Fruit fly (Drosophila melanogaster) whole organism, embryonic: Measurements from ENCODE around the gene AstA-R1.

Source experiments
- Bgb ChIP-seq: fragments of 200-800 bp; sonication (Bioruptor generic); IDR thresholded peaks from 2 replicates; pipeline ENCODE4 v1.3.6; 2022; ENCODE audit warnings: missing biosample characterization, missing genetic modification characterization; ENCODE audit not compliant: partially characterized antibody
- CG10462 ChIP-seq: fragments of 200-800 bp; sonication (Bioruptor generic); optimal IDR thresholded peaks from 2 replicates; lab custom pipeline; 2016; ENCODE audit warnings: missing biosample characterization, missing genetic modification characterization
- CG12155 ChIP-seq: fragments of 200-800 bp; sonication (Bioruptor generic); optimal IDR thresholded peaks from 3 replicates; lab custom pipeline; 2016; ENCODE audit warnings: missing biosample characterization, missing genetic modification characterization
- CG12219 ChIP-seq: fragments of 200-800 bp; sonication (Bioruptor generic); optimal IDR thresholded peaks from 3 replicates; lab custom pipeline; 2018; ENCODE audit warnings: missing biosample characterization, mild to moderate bottlenecking, missing genetic modification characterization
- CG15073 ChIP-seq: fragments of 200-800 bp; sonication (Bioruptor generic); optimal IDR thresholded peaks from 2 replicates; lab custom pipeline; 2016; ENCODE audit warnings: missing biosample characterization, missing genetic modification characterization
- CG1602 ChIP-seq: fragments of 200-800 bp; sonication (Bioruptor generic); optimal IDR thresholded peaks from 3 replicates; lab custom pipeline; 2016; ENCODE audit warnings: missing biosample characterization, missing genetic modification characterization
- CG16813 ChIP-seq: fragments of 200-800 bp; sonication (Bioruptor generic); IDR thresholded peaks from 3 replicates; pipeline ENCODE4 v1.3.6; 2022; ENCODE audit warnings: missing biosample characterization, missing genetic modification characterization; ENCODE audit not compliant: partially characterized antibody
- CG17186 ChIP-seq: fragments of 200-800 bp; sonication (Bioruptor generic); optimal IDR thresholded peaks from 3 replicates; lab custom pipeline; 2017; ENCODE audit warnings: missing biosample characterization, missing genetic modification reagents, missing genetic modification characterization
- CG17802 ChIP-seq: fragments of 200-800 bp; sonication (Bioruptor generic); optimal IDR thresholded peaks from 2 replicates; lab custom pipeline; 2018; ENCODE audit warnings: missing biosample characterization, mild to moderate bottlenecking, missing genetic modification characterization, moderate library complexity
- CG18764 ChIP-seq: fragments of 200-800 bp; sonication (Bioruptor generic); optimal IDR thresholded peaks from 3 replicates; lab custom pipeline; 2016; ENCODE audit warnings: missing biosample characterization, missing genetic modification characterization
- CG30431 ChIP-seq: fragments of 200-800 bp; sonication (Bioruptor generic); optimal IDR thresholded peaks from 2 replicates; lab custom pipeline; 2017; ENCODE audit warnings: missing biosample characterization, missing genetic modification characterization
- CG3163 ChIP-seq: fragments of 200-800 bp; sonication (Bioruptor generic); optimal IDR thresholded peaks from 3 replicates; lab custom pipeline; 2016; ENCODE audit warnings: missing biosample characterization, missing genetic modification characterization
- CG32532 ChIP-seq: fragments of 200-800 bp; sonication (Bioruptor generic); IDR thresholded peaks from 2 replicates; pipeline ENCODE4 v1.3.6; 2022; ENCODE audit warnings: missing biosample characterization, missing genetic modification characterization
- CG4328 ChIP-seq: fragments of 200-800 bp; sonication (Bioruptor generic); optimal IDR thresholded peaks from 3 replicates; lab custom pipeline; 2017; ENCODE audit warnings: missing biosample characterization, missing genetic modification reagents, missing genetic modification characterization
- CG6689 ChIP-seq: fragments of 200-800 bp; sonication (Bioruptor generic); IDR thresholded peaks from 2 replicates; pipeline ENCODE4 v1.3.6; 2022; ENCODE audit warnings: missing biosample characterization, missing genetic modification characterization
- CG8944 ChIP-seq: fragments of 200-800 bp; sonication (Bioruptor generic); optimal IDR thresholded peaks from 3 replicates; lab custom pipeline; 2016; ENCODE audit warnings: missing biosample characterization, missing genetic modification characterization
- CG9215 ChIP-seq: fragments of 200-800 bp; sonication (Bioruptor generic); IDR thresholded peaks from 2 replicates; pipeline ENCODE4 v1.3.6; 2022; ENCODE audit warnings: missing biosample characterization, missing genetic modification characterization
- CG9727 ChIP-seq: fragments of 200-800 bp; sonication (Bioruptor generic); optimal IDR thresholded peaks from 3 replicates; lab custom pipeline; 2017; ENCODE audit warnings: missing biosample characterization, mild to moderate bottlenecking, missing genetic modification characterization
- D19A ChIP-seq: fragments of 200-800 bp; optimal IDR thresholded peaks from 3 replicates; lab custom pipeline; 2019; ENCODE audit warnings: missing biosample characterization, mild to moderate bottlenecking, missing genetic modification characterization, moderate library complexity
- D19B ChIP-seq: fragments of 200-800 bp; sonication (Bioruptor generic); optimal IDR thresholded peaks from 2 replicates; lab custom pipeline; 2017; ENCODE audit warnings: missing biosample characterization, mild to moderate bottlenecking, missing genetic modification characterization
- Deaf1 ChIP-seq: fragments of 200-800 bp; optimal IDR thresholded peaks from 3 replicates; lab custom pipeline; 2019; ENCODE audit warnings: missing biosample characterization, mild to moderate bottlenecking, missing genetic modification characterization, moderate library complexity
- Mrtf ChIP-seq: fragments of 200-800 bp; sonication (Bioruptor generic); IDR thresholded peaks from 3 replicates; pipeline ENCODE4 v1.3.6; 2022; ENCODE audit warnings: missing biosample characterization, missing genetic modification characterization
- NfI ChIP-seq: fragments of 200-800 bp; sonication (Bioruptor generic); optimal IDR thresholded peaks from 3 replicates; lab custom pipeline; 2018; ENCODE audit warnings: missing biosample characterization, mild to moderate bottlenecking, missing genetic modification characterization, moderate library complexity
- Optix ChIP-seq: fragments of 200-800 bp; sonication (Bioruptor generic); IDR thresholded peaks from 3 replicates; pipeline ENCODE4 v1.3.6; 2022; ENCODE audit warnings: missing biosample characterization, missing genetic modification characterization
- Rx ChIP-seq: fragments of 200-800 bp; sonication (Bioruptor generic); IDR thresholded peaks from 2 replicates; pipeline ENCODE4 v1.3.6; 2022; ENCODE audit warnings: missing biosample characterization, missing genetic modification characterization
- Xrp1 ChIP-seq: fragments of 200-800 bp; sonication (Bioruptor generic); IDR thresholded peaks from 2 replicates; pipeline ENCODE4 v1.3.6; 2022; ENCODE audit warnings: missing biosample characterization, missing genetic modification characterization
- bbx ChIP-seq: fragments of 200-800 bp; sonication (Bioruptor generic); IDR thresholded peaks from 2 replicates; pipeline ENCODE4 v1.3.6; 2022; ENCODE audit warnings: missing biosample characterization, missing genetic modification characterization; ENCODE audit not compliant: partially characterized antibody
- bsh ChIP-seq, 2 experiments: fragments of 200-800 bp; sonication (Bioruptor generic); optimal IDR thresholded peaks; 2 replicates each; lab custom pipeline; 2017 to 2018; ENCODE audit warnings: mild to moderate bottlenecking in 2 of 2, missing biosample characterization in 2 of 2, missing genetic modification characterization in 2 of 2, moderate library complexity in 1 of 2
- corto ChIP-seq: fragments of 200-800 bp; sonication (Bioruptor generic); optimal IDR thresholded peaks from 2 replicates; lab custom pipeline; 2016; ENCODE audit warnings: missing biosample characterization, mild to moderate bottlenecking, missing genetic modification characterization, moderate library complexity
- crc ChIP-seq: fragments of 200-800 bp; sonication (Bioruptor generic); optimal IDR thresholded peaks from 2 replicates; lab custom pipeline; 2016; ENCODE audit warnings: missing biosample characterization, missing genetic modification characterization
- crol ChIP-seq: fragments of 200-800 bp; sonication (Bioruptor generic); IDR thresholded peaks from 2 replicates; pipeline ENCODE4 v1.3.6; 2022; ENCODE audit warnings: missing biosample characterization, missing genetic modification characterization
- dati ChIP-seq: fragments of 200-800 bp; sonication (Bioruptor generic); IDR thresholded peaks from 2 replicates; pipeline ENCODE4 v1.3.6; 2022; ENCODE audit warnings: missing biosample characterization, missing genetic modification characterization
- dmrt99B ChIP-seq: fragments of 200-800 bp; sonication (Bioruptor generic); optimal IDR thresholded peaks from 2 replicates; lab custom pipeline; 2018; ENCODE audit warnings: missing biosample characterization, mild to moderate bottlenecking, missing genetic modification characterization, moderate library complexity
- eyg ChIP-seq: fragments of 200-800 bp; sonication (Bioruptor generic); optimal IDR thresholded peaks from 3 replicates; lab custom pipeline; 2016; ENCODE audit warnings: missing biosample characterization, missing genetic modification characterization
- fd3F ChIP-seq: fragments of 200-800 bp; sonication (Bioruptor generic); optimal IDR thresholded peaks from 2 replicates; lab custom pipeline; 2018; ENCODE audit warnings: missing biosample characterization, mild to moderate bottlenecking, missing genetic modification characterization, moderate library complexity
- her ChIP-seq: fragments of 200-800 bp; sonication (Bioruptor generic); optimal IDR thresholded peaks from 2 replicates; lab custom pipeline; 2016; ENCODE audit warnings: missing biosample characterization, missing genetic modification characterization
- ken ChIP-seq: fragments of 200-800 bp; sonication (Bioruptor generic); IDR thresholded peaks from 3 replicates; pipeline ENCODE4 v1.3.6; 2022; ENCODE audit warnings: missing biosample characterization, missing genetic modification characterization
- lilli ChIP-seq: fragments of 200-800 bp; sonication (Bioruptor generic); optimal IDR thresholded peaks from 3 replicates; lab custom pipeline; 2016; ENCODE audit warnings: missing biosample characterization, missing genetic modification characterization
- mirr ChIP-seq: fragments of 200-800 bp; sonication (Bioruptor generic); optimal IDR thresholded peaks from 3 replicates; lab custom pipeline; 2018; ENCODE audit warnings: missing biosample characterization, mild to moderate bottlenecking, missing genetic modification characterization
- pho ChIP-seq: fragments of 200-800 bp; sonication (Bioruptor generic); optimal IDR thresholded peaks from 2 replicates; lab custom pipeline; 2016; ENCODE audit warnings: missing biosample characterization, missing genetic modification characterization
- phol ChIP-seq: fragments of 200-800 bp; sonication (Bioruptor generic); optimal IDR thresholded peaks from 3 replicates; lab custom pipeline; 2018; ENCODE audit warnings: missing biosample characterization, mild to moderate bottlenecking, missing genetic modification characterization, moderate library complexity
- pros ChIP-seq: fragments of 200-800 bp; sonication (Bioruptor generic); optimal IDR thresholded peaks from 3 replicates; lab custom pipeline; 2019; ENCODE audit warnings: missing biosample characterization, mild to moderate bottlenecking, missing genetic modification characterization, moderate library complexity
- scrt ChIP-seq: fragments of 200-800 bp; sonication (Bioruptor generic); optimal IDR thresholded peaks from 2 replicates; lab custom pipeline; 2018; ENCODE audit warnings: missing biosample characterization, mild to moderate bottlenecking, missing genetic modification characterization, moderate library complexity
- sr ChIP-seq: fragments of 200-800 bp; sonication (Bioruptor generic); IDR thresholded peaks from 3 replicates; pipeline ENCODE4 v1.3.6; 2022; ENCODE audit warnings: missing biosample characterization, missing genetic modification characterization
- trh ChIP-seq: fragments of 200-800 bp; sonication (Bioruptor generic); optimal IDR thresholded peaks from 2 replicates; lab custom pipeline; 2016; ENCODE audit warnings: missing biosample characterization, missing genetic modification characterization
- unpg ChIP-seq: fragments of 200-800 bp; sonication (Bioruptor generic); optimal IDR thresholded peaks from 3 replicates; lab custom pipeline; 2018; ENCODE audit warnings: missing biosample characterization, mild to moderate bottlenecking, missing genetic modification characterization, moderate library complexity
- wor ChIP-seq: fragments of 200-800 bp; sonication (Bioruptor generic); IDR thresholded peaks from 2 replicates; pipeline ENCODE4 v1.3.6; 2022; ENCODE audit warnings: missing biosample characterization, missing genetic modification characterization

Gene AstA-R1

dm6 chrX:3677156-3677846 is 103.0 kb downstream of the AstA-R1 start (continued):
- TF ChIP-seq crol (GFP tag; lab: Robert Waterston, UW) (peak; percentile 98), mirr (peak; percentile 72)

DNA sequence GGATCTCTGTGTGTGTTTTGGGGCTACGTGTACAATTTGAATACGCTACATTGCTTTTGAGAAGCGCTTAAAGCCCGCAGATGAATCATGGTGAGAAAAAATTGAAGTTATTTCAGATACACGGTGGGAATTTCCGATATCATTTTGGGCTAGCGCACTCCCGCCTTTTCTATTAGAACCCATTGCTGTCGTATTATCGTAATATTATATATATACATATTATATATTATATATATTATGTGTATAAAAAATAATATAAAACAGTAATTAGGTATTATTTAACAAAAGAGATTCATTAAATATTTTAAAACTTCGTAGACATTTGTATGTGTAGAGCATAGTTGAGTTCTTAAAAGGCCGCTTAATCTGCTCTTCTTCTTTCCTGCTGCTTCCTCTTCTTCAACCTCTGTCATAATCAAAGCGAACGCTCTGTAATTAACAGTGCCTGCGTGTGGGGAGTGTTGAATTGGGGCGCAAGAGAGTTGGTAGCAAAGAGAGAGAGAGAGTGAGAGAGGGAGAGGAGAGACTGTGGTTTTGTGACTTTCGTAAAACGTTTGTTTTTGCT is 103.6 kb downstream of the AstA-R1 start:
- TF ChIP-seq trh (GFP tag; lab: Kevin White, UChicago) (peak; percentile 3), fd3F (GFP tag; lab: Kevin White, UChicago) (peak; percentile 67), CG10462 (peak; percentile 19), wor (GFP tag; lab: Robert Waterston, UW) (peak; percentile 69), CG18764 (GFP tag; lab: Kevin White, UChicago) (peak; percentile 37), pros (GFP tag; lab: Kevin White, UChicago) (no peak), ken (GFP tag; lab: Robert Waterston, UW) (0 out of 3 replicates have a peak, but pooled peaks have one; percentile 41), corto (GFP tag; lab: Kevin White, UChicago) (peak; percentile 64), CG32532 (peak; percentile 56; the same call in 1 of the 2 replicates), scrt (GFP tag; lab: Kevin White, UChicago) (peak; percentile 58), crc (no peak), eyg (GFP tag; lab: Kevin White, UChicago) (no peak), dati (GFP tag; lab: Robert Waterston, UW) (no peak), CG9727 (GFP tag; lab: Kevin White, UChicago) (peak; percentile 88), CG30431 (peak; percentile 83), bsh (GFP tag; optimal IDR thresholded peaks at IDR 0.05; lab: Kevin White, UChicago) (peak; percentile 83 to 86), bbx (GFP tag; lab: Robert Waterston, UW) (no peak), CG6689 (GFP tag; lab: Robert Waterston, UW) (peak; percentile 82), CG17802 (peak; percentile 52), CG12219 (GFP tag; lab: Kevin White, UChicago) (no peak), CG15073 (GFP tag; lab: Kevin White, UChicago) (no peak), Xrp1 (GFP tag; lab: Robert Waterston, UW) (peak; percentile 82), Rx (GFP tag; lab: Robert Waterston, UW) (no peak; the same call in 1 of the 2 replicates), pho (no peak), Deaf1 (tag; lab: Kevin White, UChicago) (peak; percentile 65), CG16813 (GFP tag; lab: Robert Waterston, UW) (no peak), NfI (GFP tag; lab: Kevin White, UChicago) (peak; percentile 77), Optix (GFP tag; lab: Robert Waterston, UW) (peak; percentile 67; the same call in 1 of the 3 replicates), D19A (peak; percentile 93), unpg (GFP tag; lab: Kevin White, UChicago) (peak; percentile 74), sr (GFP tag; lab: Robert Waterston, UW) (no peak), Mrtf (GFP tag; lab: Robert Waterston, UW) (no peak; the same call in 1 of the 3 replicates), dmrt99B (tag; lab: Kevin White, UChicago) (peak; percentile 93), D19B (GFP tag; lab: Kevin White, UChicago) (peak; percentile 54), Bgb (GFP tag; lab: Robert Waterston, UW) (no peak), CG12155 (peak; percentile 37), phol (tag; lab: Kevin White, UChicago) (peak; percentile 94), CG17186 (GFP tag; lab: Kevin White, UChicago) (no peak), lilli (GFP tag; lab: Kevin White, UChicago) (peak; percentile 13), CG3163 (GFP tag; lab: Kevin White, UChicago) (peak; percentile 89), CG8944 (GFP tag; lab: Kevin White, UChicago) (no peak), CG1602 (GFP tag; lab: Kevin White, UChicago) (peak; percentile 73), CG9215 (GFP tag; lab: Robert Waterston, UW) (peak; percentile 58), CG4328 (GFP tag; lab: Kevin White, UChicago) (peak; percentile 46), her (GFP tag; lab: Kevin White, UChicago) (no peak)
